Worm (Caenorhabditis elegans) whole organism, L4 larva: ENCODE data around the gene T01D3.1.

ENCODE experiments used
- D1046.2 ChIP-seq: fragments of 200-800 bp; sonication (Bioruptor generic); IDR thresholded peaks from 2 replicates; pipeline ENCODE4 v1.3.6; 2022; ENCODE audit warnings: missing genetic modification characterization, missing compliant biosample characterization
- R02D3.7 ChIP-seq: fragments of 150-350 bp; sonication (generic microtip); optimal IDR thresholded peaks from 3 replicates; lab custom pipeline; 2014; ENCODE audit warnings: missing biosample characterization, missing genetic modification characterization
- T26A8.4 ChIP-seq: fragments of 200-800 bp; sonication (Bioruptor generic); IDR thresholded peaks from 2 replicates; pipeline ENCODE4 v1.3.6; 2022; ENCODE audit warnings: missing genetic modification characterization, missing compliant biosample characterization
- ceh-82 ChIP-seq: sonication (generic microtip); optimal IDR thresholded peaks from 2 replicates; lab custom pipeline; 2017; ENCODE audit warnings: missing biosample characterization, missing genetic modification characterization
- ces-1 ChIP-seq: fragments of 150-350 bp; sonication (generic microtip); optimal IDR thresholded peaks from 4 replicates; lab custom pipeline; 2014; ENCODE audit warnings: missing biosample characterization, missing genetic modification reagents, missing genetic modification characterization
- pha-4 ChIP-seq, 2 experiments: fragments of 150-350 bp in 1 of 2; fragments of 200-800 bp in 1 of 2; sonication (Bioruptor generic) in 1 of 2; IDR thresholded peaks in 1 of 2; optimal IDR thresholded peaks in 1 of 2; 2 replicates each; pipeline versions ENCODE4 v1.3.6 to Lab custom; 2014 to 2022; ENCODE audit warnings: missing genetic modification characterization in 2 of 2, missing genetic modification reagents in 2 of 2, missing biosample characterization in 1 of 2, missing compliant biosample characterization in 1 of 2
- unc-39 ChIP-seq: sonication (generic microtip); optimal IDR thresholded peaks from 2 replicates; lab custom pipeline; 2017; ENCODE audit warnings: missing biosample characterization, missing genetic modification characterization

DNA sequence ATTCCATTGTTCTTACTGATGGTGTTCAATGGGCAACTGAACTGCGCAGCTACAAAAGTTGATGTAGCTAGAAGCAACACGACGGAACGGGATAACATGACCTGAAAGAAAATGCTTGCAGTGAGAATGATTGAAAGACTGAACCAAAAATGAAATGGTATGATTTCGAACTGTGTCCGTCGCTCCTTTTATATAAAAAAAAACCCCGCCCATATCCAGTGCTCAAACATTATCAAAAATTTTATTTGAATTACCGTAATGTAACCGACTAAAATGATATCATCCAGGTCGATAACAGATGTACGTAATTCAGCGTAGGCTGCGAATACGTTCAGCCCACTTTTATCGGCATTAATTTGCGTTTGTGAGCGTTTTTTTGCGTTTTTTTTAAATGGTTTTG, 48.7 kb downstream of the T01D3.1 start, which contains the start of gene irg-5:
- no peak for TF ChIP-seq unc-39 (tag; lab: Kevin White, UChicago)
- no peak for TF ChIP-seq ceh-82 (tag; lab: Kevin White, UChicago)
- TF ChIP-seq pha-4 (GFP tag; IDR thresholded peaks at IDR 0.05; lab: Robert Waterston, UW) = no peak
- no peak for TF ChIP-seq pha-4 (tag; optimal IDR thresholded peaks at IDR 0.05; lab: Kevin White, UChicago)
- TF ChIP-seq T26A8.4 (GFP tag; lab: Robert Waterston, UW) = no peak
- no peak for TF ChIP-seq R02D3.7
- TF ChIP-seq D1046.2 (GFP tag; lab: Robert Waterston, UW) = no peak
- TF ChIP-seq ces-1 = no peak
